Fruit fly (Drosophila melanogaster) whole organism, embryonic: ENCODE results near the gene pnt.

Source experiments
- Ada2b ChIP-seq: fragments of 200-800 bp; sonication (Bioruptor generic); IDR thresholded peaks from 2 replicates; pipeline ENCODE4 v1.3.6; 2022; ENCODE audit warnings: missing biosample characterization, missing genetic modification characterization
- Atf6 ChIP-seq: fragments of 200-800 bp; sonication (Bioruptor generic); IDR thresholded peaks from 2 replicates; pipeline ENCODE4 v1.3.6; 2022; ENCODE audit warnings: missing biosample characterization, missing genetic modification characterization
- B-H2 ChIP-seq: fragments of 200-800 bp; sonication (Bioruptor generic); optimal IDR thresholded peaks from 2 replicates; lab custom pipeline; 2018; ENCODE audit warnings: missing biosample characterization, mild to moderate bottlenecking, missing genetic modification characterization
- Bgb ChIP-seq: fragments of 200-800 bp; sonication (Bioruptor generic); IDR thresholded peaks from 2 replicates; pipeline ENCODE4 v1.3.6; 2022; ENCODE audit warnings: missing biosample characterization, missing genetic modification characterization; ENCODE audit not compliant: partially characterized antibody
- Bteb2 ChIP-seq: fragments of 200-800 bp; sonication (Bioruptor generic); optimal IDR thresholded peaks from 2 replicates; lab custom pipeline; 2016; ENCODE audit warnings: missing biosample characterization, missing genetic modification characterization
- CG10979 ChIP-seq: fragments of 200-800 bp; sonication (Bioruptor generic); optimal IDR thresholded peaks from 2 replicates; lab custom pipeline; 2018; ENCODE audit warnings: missing biosample characterization, mild to moderate bottlenecking, missing genetic modification characterization, moderate library complexity
- CG11093 ChIP-seq: fragments of 200-800 bp; sonication (Bioruptor generic); IDR thresholded peaks from 3 replicates; pipeline ENCODE4 v1.3.6; 2022; ENCODE audit warnings: missing biosample characterization, missing genetic modification characterization
- CG12236 ChIP-seq: fragments of 200-800 bp; sonication (Bioruptor generic); optimal IDR thresholded peaks from 2 replicates; lab custom pipeline; 2016; ENCODE audit warnings: missing biosample characterization, missing genetic modification characterization
- CG14710 ChIP-seq: fragments of 200-800 bp; sonication (Bioruptor generic); optimal IDR thresholded peaks from 3 replicates; lab custom pipeline; 2019; ENCODE audit warnings: missing biosample characterization, mild to moderate bottlenecking, missing genetic modification characterization, moderate library complexity
- CG2712 ChIP-seq: fragments of 200-800 bp; optimal IDR thresholded peaks from 3 replicates; lab custom pipeline; 2019; ENCODE audit warnings: missing biosample characterization, mild to moderate bottlenecking, missing genetic modification characterization, moderate library complexity
- CG3065 ChIP-seq: fragments of 200-800 bp; sonication (Bioruptor generic); optimal IDR thresholded peaks from 2 replicates; lab custom pipeline; 2016; ENCODE audit warnings: missing biosample characterization, missing genetic modification characterization
- CG32767 ChIP-seq: fragments of 200-800 bp; sonication (Bioruptor generic); IDR thresholded peaks from 2 replicates; pipeline ENCODE4 v1.3.6; 2022; ENCODE audit warnings: missing biosample characterization, missing genetic modification characterization
- CG33213 ChIP-seq: fragments of 200-800 bp; sonication (Bioruptor generic); optimal IDR thresholded peaks from 3 replicates; lab custom pipeline; 2016; ENCODE audit warnings: missing biosample characterization, missing genetic modification characterization
- CG3838 ChIP-seq: fragments of 200-800 bp; sonication (Bioruptor generic); optimal IDR thresholded peaks from 3 replicates; lab custom pipeline; 2016; ENCODE audit warnings: missing biosample characterization, missing genetic modification characterization
- CG4617 ChIP-seq: fragments of 200-800 bp; sonication (Bioruptor generic); optimal IDR thresholded peaks from 3 replicates; lab custom pipeline; 2016; ENCODE audit warnings: missing biosample characterization, missing genetic modification characterization, borderline replicate concordance
- CG4707 ChIP-seq: fragments of 200-800 bp; sonication (Bioruptor generic); optimal IDR thresholded peaks from 2 replicates; lab custom pipeline; 2018; ENCODE audit warnings: missing biosample characterization, mild to moderate bottlenecking, missing genetic modification characterization, moderate library complexity
- CG6791 ChIP-seq: fragments of 200-800 bp; sonication (Bioruptor generic); IDR thresholded peaks from 3 replicates; pipeline ENCODE4 v1.3.6; 2022; ENCODE audit warnings: missing biosample characterization, missing genetic modification characterization; ENCODE audit not compliant: partially characterized antibody
- CG7786 ChIP-seq: fragments of 200-800 bp; sonication (Bioruptor generic); optimal IDR thresholded peaks from 2 replicates; lab custom pipeline; 2016; ENCODE audit warnings: missing biosample characterization, missing genetic modification characterization
- CG7928 ChIP-seq: fragments of 200-800 bp; sonication (Bioruptor generic); optimal IDR thresholded peaks from 2 replicates; lab custom pipeline; 2017; ENCODE audit warnings: missing biosample characterization, mild to moderate bottlenecking, missing genetic modification characterization
- CG7963 ChIP-seq: fragments of 200-800 bp; sonication (Bioruptor generic); IDR thresholded peaks from 3 replicates; pipeline ENCODE4 v1.3.6; 2022; ENCODE audit warnings: missing biosample characterization, missing genetic modification characterization; ENCODE audit not compliant: partially characterized antibody
- CG9215 ChIP-seq: fragments of 200-800 bp; sonication (Bioruptor generic); IDR thresholded peaks from 2 replicates; pipeline ENCODE4 v1.3.6; 2022; ENCODE audit warnings: missing biosample characterization, missing genetic modification characterization
- CkIIα-i1 ChIP-seq: fragments of 200-800 bp; sonication (Bioruptor generic); IDR thresholded peaks from 2 replicates; pipeline ENCODE4 v1.3.6; 2022; ENCODE audit warnings: missing biosample characterization, missing genetic modification characterization
- D ChIP-seq, 2 experiments: fragments of 200-800 bp in 1 of 2; fragments of >200 bp in 1 of 2; sonication (Bioruptor generic) in 1 of 2; optimal IDR thresholded peaks; 2 replicates in 1 of 2; 3 replicates in 1 of 2; lab custom pipeline; 2017; ENCODE audit warnings: mild to moderate bottlenecking in 1 of 2, missing biosample characterization in 1 of 2, missing genetic modification characterization in 1 of 2, missing genetic modification reagents in 1 of 2
- D19B ChIP-seq: fragments of 200-800 bp; sonication (Bioruptor generic); optimal IDR thresholded peaks from 2 replicates; lab custom pipeline; 2017; ENCODE audit warnings: missing biosample characterization, mild to moderate bottlenecking, missing genetic modification characterization
- E2f1 ChIP-seq: fragments of 200-800 bp; sonication (Bioruptor generic); IDR thresholded peaks from 2 replicates; pipeline ENCODE4 v1.3.6; 2022; ENCODE audit warnings: missing biosample characterization, missing genetic modification characterization
- Ets65A ChIP-seq: fragments of 200-800 bp; sonication (Bioruptor generic); peaks from one replicate; lab custom pipeline; 2016; ENCODE audit warnings: missing biosample characterization, missing genetic modification characterization
- Fer2 ChIP-seq: fragments of 200-800 bp; sonication (Bioruptor generic); optimal IDR thresholded peaks from 2 replicates; lab custom pipeline; 2018; ENCODE audit warnings: missing biosample characterization, mild to moderate bottlenecking, missing genetic modification characterization, moderate library complexity
- Hr39 ChIP-seq: fragments of >200 bp; optimal IDR thresholded peaks from 2 replicates; lab custom pipeline; 2017
- Lhr ChIP-seq: fragments of 200-800 bp; sonication (Bioruptor generic); optimal IDR thresholded peaks from 3 replicates; lab custom pipeline; 2017; ENCODE audit warnings: mild to moderate bottlenecking, missing biosample characterization, missing genetic modification reagents, missing genetic modification characterization
- NFAT ChIP-seq: fragments of 200-800 bp; sonication (Bioruptor generic); IDR thresholded peaks from 2 replicates; pipeline ENCODE4 v1.3.6; 2022; ENCODE audit warnings: missing biosample characterization, missing genetic modification characterization
- Opbp ChIP-seq: fragments of 200-800 bp; sonication (Bioruptor generic); IDR thresholded peaks from 3 replicates; pipeline ENCODE4 v1.3.6; 2022; ENCODE audit warnings: missing biosample characterization, missing genetic modification characterization; ENCODE audit not compliant: partially characterized antibody
- ato ChIP-seq: fragments of 200-800 bp; sonication (Bioruptor generic); IDR thresholded peaks from 2 replicates; pipeline ENCODE4 v1.3.6; 2022; ENCODE audit warnings: missing biosample characterization, missing genetic modification characterization; ENCODE audit not compliant: partially characterized antibody
- cg ChIP-seq: fragments of 200-800 bp; sonication (Bioruptor generic); optimal IDR thresholded peaks from 3 replicates; lab custom pipeline; 2019; ENCODE audit warnings: missing biosample characterization, mild to moderate bottlenecking, missing genetic modification characterization, moderate library complexity
- crp ChIP-seq, 2 experiments: fragments of 200-800 bp; sonication (Bioruptor generic); optimal IDR thresholded peaks; 2 replicates in 1 of 2; 3 replicates in 1 of 2; lab custom pipeline; 2017; ENCODE audit warnings: missing biosample characterization in 2 of 2, missing genetic modification characterization in 2 of 2, mild to moderate bottlenecking in 1 of 2, moderate library complexity in 1 of 2
- dpn ChIP-seq, 2 experiments: fragments of 200-800 bp; sonication (Bioruptor generic); optimal IDR thresholded peaks; 3 replicates each; lab custom pipeline; 2016; ENCODE audit warnings: missing biosample characterization in 2 of 2, missing genetic modification characterization in 2 of 2
- her ChIP-seq: fragments of 200-800 bp; sonication (Bioruptor generic); optimal IDR thresholded peaks from 2 replicates; lab custom pipeline; 2016; ENCODE audit warnings: missing biosample characterization, missing genetic modification characterization
- klu ChIP-seq: fragments of 200-800 bp; sonication (Bioruptor generic); IDR thresholded peaks from 2 replicates; pipeline ENCODE4 v1.3.6; 2022; ENCODE audit warnings: missing biosample characterization, missing genetic modification characterization
- knrl ChIP-seq: fragments of 200-800 bp; sonication (Bioruptor generic); IDR thresholded peaks from 3 replicates; pipeline ENCODE4 v1.3.6; 2022; ENCODE audit warnings: missing biosample characterization, missing genetic modification characterization; ENCODE audit not compliant: partially characterized antibody
- nerfin-1 ChIP-seq: fragments of 200-800 bp; sonication (Bioruptor generic); optimal IDR thresholded peaks from 3 replicates; lab custom pipeline; 2019; ENCODE audit warnings: missing biosample characterization, mild to moderate bottlenecking, missing genetic modification characterization, moderate library complexity
- prd ChIP-seq, 3 experiments: fragments of >200 bp in 2 of 3; fragments of 200-800 bp in 1 of 3; sonication (Bioruptor generic) in 1 of 3; optimal IDR thresholded peaks in 2 of 3; IDR thresholded peaks in 1 of 3; 2 replicates in 2 of 3; 3 replicates in 1 of 3; pipeline versions ENCODE4 v1.3.6 to Lab custom; 2017 to 2022; ENCODE audit warnings: missing biosample characterization in 1 of 3, missing genetic modification characterization in 1 of 3
- psq ChIP-seq: fragments of 200-800 bp; sonication (Bioruptor generic); optimal IDR thresholded peaks from 2 replicates; lab custom pipeline; 2017; ENCODE audit warnings: missing biosample characterization, missing genetic modification characterization
- scrt ChIP-seq: fragments of 200-800 bp; sonication (Bioruptor generic); optimal IDR thresholded peaks from 2 replicates; lab custom pipeline; 2018; ENCODE audit warnings: missing biosample characterization, mild to moderate bottlenecking, missing genetic modification characterization, moderate library complexity
- stc ChIP-seq: fragments of 200-800 bp; sonication (Bioruptor generic); IDR thresholded peaks from 2 replicates; pipeline ENCODE4 v1.3.6; 2022; ENCODE audit warnings: missing biosample characterization, missing genetic modification characterization
- stwl ChIP-seq: fragments of 200-800 bp; sonication (Bioruptor generic); optimal IDR thresholded peaks from 3 replicates; lab custom pipeline; 2018; ENCODE audit warnings: missing biosample characterization, mild to moderate bottlenecking, missing genetic modification characterization, moderate library complexity
- zen ChIP-seq: fragments of 200-800 bp; sonication (Bioruptor generic); optimal IDR thresholded peaks from 3 replicates; lab custom pipeline; 2018; ENCODE audit warnings: missing biosample characterization, mild to moderate bottlenecking, missing genetic modification characterization, moderate library complexity
- zen2 ChIP-seq: fragments of 200-800 bp; sonication (Bioruptor generic); IDR thresholded peaks from 3 replicates; pipeline ENCODE4 v1.3.6; 2022; ENCODE audit warnings: missing biosample characterization, missing genetic modification characterization; ENCODE audit not compliant: partially characterized antibody
- zf30C ChIP-seq: fragments of 200-800 bp; sonication (Bioruptor generic); optimal IDR thresholded peaks from 3 replicates; lab custom pipeline; 2018; ENCODE audit warnings: missing biosample characterization, mild to moderate bottlenecking, missing genetic modification characterization

The pnt gene

DNA sequence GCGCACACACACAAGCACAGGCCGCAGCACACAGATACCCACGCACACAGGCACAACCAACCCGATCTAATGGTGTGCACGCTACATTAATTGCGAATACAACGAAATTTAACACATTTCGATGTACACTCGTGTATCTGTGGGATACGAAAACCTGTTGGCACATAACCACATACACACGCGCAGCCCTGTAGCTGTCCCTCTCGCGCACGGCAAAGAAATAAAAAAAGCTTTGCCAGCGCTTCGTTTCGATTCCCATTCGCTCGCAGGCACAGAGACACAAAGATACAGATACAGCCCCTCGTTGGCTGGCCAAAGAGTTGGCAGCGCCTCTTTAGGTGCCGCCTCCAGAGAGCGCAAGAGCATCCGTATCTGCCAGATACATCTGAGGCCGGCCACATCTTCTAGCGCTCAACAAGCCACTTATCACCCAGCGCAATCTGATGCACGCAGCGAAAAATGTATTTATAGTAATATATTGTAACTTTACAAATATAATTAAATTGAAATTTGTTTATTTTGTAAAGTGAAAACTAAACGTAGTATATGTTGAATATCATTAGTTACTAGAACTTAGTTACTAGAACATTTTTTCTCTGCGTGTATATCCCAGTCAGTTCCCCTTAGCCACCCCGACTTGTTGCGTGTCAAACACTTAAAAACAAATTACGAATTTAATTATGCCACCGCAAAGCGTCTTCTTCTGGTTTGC lies 52.7 kb downstream of the pnt start (continued):
- TF ChIP-seq CG2712 (tag; lab: Kevin White, UChicago) (peak; percentile 85), Hr39 (lab: Kevin White, UChicago) (no peak), stwl (tag; lab: Kevin White, UChicago) (no peak), CG7786 (GFP tag; lab: Kevin White, UChicago) (no peak), Bteb2 (GFP tag; lab: Kevin White, UChicago) (no peak), E2f1 (GFP tag; lab: Robert Waterston, UW) (peak; percentile 59), CG7963 (GFP tag; lab: Robert Waterston, UW) (no peak), CG12236 (GFP tag; lab: Kevin White, UChicago) (no peak), CG9215 (GFP tag; lab: Robert Waterston, UW) (no peak), Ada2b (GFP tag; lab: Robert Waterston, UW) (0 out of 2 replicates have a peak, but pooled peaks have one; percentile 19), stc (GFP tag; lab: Robert Waterston, UW) (peak; percentile 44; the same call in 1 of the 2 replicates), Atf6 (GFP tag; lab: Robert Waterston, UW) (no peak; the same call in none of the 2 replicates), zen2 (GFP tag; lab: Robert Waterston, UW) (no peak; the same call in 2 of the 3 replicates), D19B (GFP tag; lab: Kevin White, UChicago) (no peak), psq (GFP tag; lab: Kevin White, UChicago) (no peak), cg (GFP tag; lab: Kevin White, UChicago) (peak; percentile 98), her (GFP tag; lab: Kevin White, UChicago) (no peak), knrl (GFP tag; lab: Robert Waterston, UW) (no peak), B-H2 (no peak), Opbp (GFP tag; lab: Robert Waterston, UW) (peak; percentile 15; the same call in 1 of the 3 replicates), CG10979 (tag; lab: Kevin White, UChicago) (peak; percentile 70), dpn (GFP tag; optimal IDR thresholded peaks at IDR 0.05; lab: Kevin White, UChicago) (peak in 1 of 2 experiments; percentile 19), CG14710 (peak; percentile 39), CG32767 (GFP tag; lab: Robert Waterston, UW) (peak; percentile 55; the same call in 1 of the 2 replicates), CG7928 (GFP tag; lab: Kevin White, UChicago) (no peak), scrt (GFP tag; lab: Kevin White, UChicago) (peak; percentile 55), Fer2 (tag; lab: Kevin White, UChicago) (no peak), D (optimal IDR thresholded peaks at IDR 0.05; lab: Kevin White, UChicago) (no peak), D (GFP tag; optimal IDR thresholded peaks at IDR 0.05; lab: Kevin White, UChicago) (peak; percentile 46), CG3065 (no peak), crp (GFP tag; optimal IDR thresholded peaks at IDR 0.05; lab: Kevin White, UChicago) (no peak), CkIIα-i1 (GFP tag; lab: Robert Waterston, UW) (no peak), Ets65A (peak; percentile 62), zen (peak; percentile 8), CG3838 (GFP tag; lab: Kevin White, UChicago) (no peak), Bgb (no peak), prd (optimal IDR thresholded peaks at IDR 0.05; lab: Kevin White, UChicago) (no peak), prd (GFP tag; IDR thresholded peaks at IDR 0.05; lab: Robert Waterston, UW) (peak; percentile 79; the same call in 2 of the 3 replicates), zf30C (GFP tag; lab: Kevin White, UChicago) (peak; percentile 12), Lhr (GFP tag; lab: Kevin White, UChicago) (no peak), CG4707 (GFP tag; lab: Kevin White, UChicago) (no peak), CG33213 (GFP tag; lab: Kevin White, UChicago) (no peak), nerfin-1 (tag; lab: Kevin White, UChicago) (peak; percentile 35), NFAT (GFP tag; lab: Robert Waterston, UW) (no peak), klu (0 out of 2 replicates have a peak, but pooled peaks have one; percentile 29), CG6791 (GFP tag; lab: Robert Waterston, UW) (no peak), CG4617 (GFP tag; lab: Kevin White, UChicago) (no peak), CG11093 (GFP tag; lab: Robert Waterston, UW) (no peak), ato (GFP tag; lab: Robert Waterston, UW) (no peak)
